Worm (Caenorhabditis elegans) whole organism, young adult: ENCODE measurements around the gene ceh-14.
A peak's percentile ranks its signal among the peaks of the same experiment; 100 is the strongest.

ENCODE experiments used
- B0261.1 ChIP-seq: sonication (generic microtip); optimal IDR thresholded peaks from 2 replicates; lab custom pipeline; 2016; ENCODE audit warnings: mild to moderate bottlenecking, missing genetic modification characterization, moderate library complexity, missing compliant biosample characterization
- K12H6.12 ChIP-seq: fragments of 200-800 bp; sonication (Bioruptor generic); optimal IDR thresholded peaks from 2 replicates; lab custom pipeline; 2018; ENCODE audit warnings: mild to moderate bottlenecking, missing genetic modification characterization, missing compliant biosample characterization
- Y56A3A.18 ChIP-seq: fragments of 200-800 bp; sonication (Bioruptor generic); IDR thresholded peaks from 2 replicates; pipeline ENCODE4 v1.3.6; 2022; ENCODE audit warnings: missing genetic modification reagents, missing genetic modification characterization, missing compliant biosample characterization
- attf-5 ChIP-seq: fragments of 200-800 bp; sonication (Bioruptor generic); optimal IDR thresholded peaks from 2 replicates; lab custom pipeline; 2018; ENCODE audit warnings: mild to moderate bottlenecking, missing genetic modification characterization, missing compliant biosample characterization
- cebp-2 ChIP-seq: fragments of 200-800 bp; sonication (Bioruptor generic); IDR thresholded peaks from 2 replicates; pipeline ENCODE4 v1.3.6; 2022; ENCODE audit warnings: missing genetic modification characterization, missing compliant biosample characterization
- ceh-27 ChIP-seq: fragments of 200-800 bp; sonication (Bioruptor generic); optimal IDR thresholded peaks from 2 replicates; lab custom pipeline; 2018; ENCODE audit warnings: mild to moderate bottlenecking, missing genetic modification characterization, moderate library complexity, missing compliant biosample characterization
- ceh-40 ChIP-seq: fragments of 200-800 bp; sonication (Bioruptor generic); IDR thresholded peaks from 2 replicates; pipeline ENCODE4 v1.3.6; 2022; ENCODE audit warnings: missing genetic modification characterization, missing compliant biosample characterization
- dox-1 ChIP-seq: fragments of 200-800 bp; sonication (Bioruptor generic); IDR thresholded peaks from 2 replicates; pipeline ENCODE4 v1.3.6; 2022; ENCODE audit warnings: missing genetic modification reagents, missing genetic modification characterization, missing compliant biosample characterization
- hmg-1.2 ChIP-seq: fragments of 200-800 bp; sonication (Bioruptor generic); IDR thresholded peaks from 2 replicates; pipeline ENCODE4 v1.3.6; 2022; ENCODE audit warnings: missing genetic modification reagents, missing genetic modification characterization, missing compliant biosample characterization
- let-607 ChIP-seq, 2 experiments: fragments of 200-800 bp in 1 of 2; sonication (Bioruptor generic) in 1 of 2; sonication (generic microtip) in 1 of 2; optimal IDR thresholded peaks; 2 replicates each; lab custom pipeline; 2016 to 2018; ENCODE audit warnings: mild to moderate bottlenecking in 2 of 2, missing compliant biosample characterization in 2 of 2, missing genetic modification characterization in 2 of 2, moderate library complexity in 2 of 2, missing genotype in 1 of 2
- madf-3 ChIP-seq: fragments of 200-800 bp; sonication (Bioruptor generic); IDR thresholded peaks from 2 replicates; pipeline ENCODE4 v1.3.6; 2022; ENCODE audit warnings: missing genetic modification reagents, missing genetic modification characterization, missing compliant biosample characterization
- nfya-2 ChIP-seq: fragments of 200-800 bp; sonication (Bioruptor generic); IDR thresholded peaks from 2 replicates; pipeline ENCODE4 v1.3.6; 2022; ENCODE audit warnings: missing genetic modification reagents, missing genetic modification characterization, missing compliant biosample characterization
- nfyb-1 ChIP-seq: fragments of 200-800 bp; sonication (Bioruptor generic); IDR thresholded peaks from 2 replicates; pipeline ENCODE4 v1.3.6; 2022; ENCODE audit warnings: missing genetic modification reagents, missing genetic modification characterization, missing compliant biosample characterization
- nhr-80 ChIP-seq: sonication (generic microtip); optimal IDR thresholded peaks from 2 replicates; lab custom pipeline; 2016; ENCODE audit warnings: missing genetic modification characterization, missing compliant biosample characterization
- rcor-1 ChIP-seq: fragments of 200-800 bp; sonication (Bioruptor generic); IDR thresholded peaks from 2 replicates; pipeline ENCODE4 v1.3.6; 2022; ENCODE audit warnings: missing genetic modification reagents, missing genetic modification characterization, missing compliant biosample characterization
- somi-1 ChIP-seq: fragments of 200-800 bp; sonication (Bioruptor generic); optimal IDR thresholded peaks from 2 replicates; lab custom pipeline; 2018; ENCODE audit warnings: mild to moderate bottlenecking, missing genetic modification characterization, missing compliant biosample characterization
- zfh-2 ChIP-seq: fragments of 200-800 bp; sonication (Bioruptor generic); conservative IDR thresholded peaks from 2 replicates; pipeline ENCODE4 v1.3.6; 2022; ENCODE audit warnings: missing genetic modification reagents, missing genetic modification characterization, missing compliant biosample characterization
- ztf-18 ChIP-seq: sonication (generic microtip); optimal IDR thresholded peaks from 2 replicates; lab custom pipeline; 2016; ENCODE audit warnings: missing genotype, mild to moderate bottlenecking, missing genetic modification characterization, missing compliant biosample characterization

The ceh-14 gene

ce11 chrX:7478948-7479347 lies 53.6 kb downstream of the ceh-14 start, which contains the start of gene mek-1 (continued):
- no peak for TF ChIP-seq Y56A3A.18 (GFP tag; lab: Robert Waterston, UW)
- no peak for TF ChIP-seq cebp-2

- TF ChIP-seq nhr-80 (peak; percentile 61), rcor-1 (no peak), ceh-40 (GFP tag; lab: Robert Waterston, UW) (no peak), nfya-2 (GFP tag; lab: Robert Waterston, UW) (no peak), zfh-2 (GFP tag; lab: Robert Waterston, UW) (peak; percentile 86), somi-1 (GFP tag; lab: Kevin White, UChicago) (no peak), K12H6.12 (tag; lab: Kevin White, UChicago) (peak; percentile 60), nfyb-1 (GFP tag; lab: Robert Waterston, UW) (peak; percentile 12; the same call in 1 of the 2 replicates), attf-5 (GFP tag; lab: Kevin White, UChicago) (peak; percentile 61), dox-1 (GFP tag; lab: Robert Waterston, UW) (peak; percentile 69), ztf-18 (tag; lab: Kevin White, UChicago) (peak; percentile 0), B0261.1 (tag; lab: Kevin White, UChicago) (no peak), let-607 (tag; optimal IDR thresholded peaks at IDR 0.05; lab: Kevin White, UChicago) (no peak), madf-3 (GFP tag; lab: Robert Waterston, UW) (peak; percentile 73; the same call in 1 of the 2 replicates), ceh-27 (GFP tag; lab: Kevin White, UChicago) (peak; percentile 28), hmg-1.2 (peak; percentile 37; the same call in 1 of the 2 replicates)
Measured at ce11 chrX:7478476-7478875, 54.1 kb downstream of the ceh-14 start.
